Fruit fly (Drosophila melanogaster) whole organism, embryonic: Measurements from ENCODE around the gene Lmpt.

Experiments
- BtbVII ChIP-seq: fragments of 200-800 bp; sonication (Bioruptor generic); optimal IDR thresholded peaks from 3 replicates; lab custom pipeline; 2017; ENCODE audit warnings: missing biosample characterization, mild to moderate bottlenecking, missing genetic modification characterization
- CG10462 ChIP-seq: fragments of 200-800 bp; sonication (Bioruptor generic); optimal IDR thresholded peaks from 2 replicates; lab custom pipeline; 2016; ENCODE audit warnings: missing biosample characterization, missing genetic modification characterization
- CG10543 ChIP-seq: fragments of 200-800 bp; sonication (Bioruptor generic); optimal IDR thresholded peaks from 3 replicates; lab custom pipeline; 2017; ENCODE audit warnings: missing biosample characterization, mild to moderate bottlenecking, missing genetic modification characterization, moderate library complexity
- CG10959 ChIP-seq: fragments of 200-800 bp; sonication (Bioruptor generic); IDR thresholded peaks from 2 replicates; pipeline ENCODE4 v1.3.6; 2022; ENCODE audit warnings: missing biosample characterization, missing genetic modification characterization
- CG10979 ChIP-seq: fragments of 200-800 bp; sonication (Bioruptor generic); optimal IDR thresholded peaks from 2 replicates; lab custom pipeline; 2018; ENCODE audit warnings: missing biosample characterization, mild to moderate bottlenecking, missing genetic modification characterization, moderate library complexity
- CG14014 ChIP-seq: fragments of 200-800 bp; sonication (Bioruptor generic); IDR thresholded peaks from 2 replicates; pipeline ENCODE4 v1.3.6; 2022; ENCODE audit warnings: missing biosample characterization, missing genetic modification characterization
- CG14860 ChIP-seq: fragments of 200-800 bp; sonication (Bioruptor generic); IDR thresholded peaks from 3 replicates; pipeline ENCODE4 v1.3.6; 2022; ENCODE audit warnings: missing biosample characterization, missing genetic modification characterization; ENCODE audit not compliant: partially characterized antibody
- CG15011 ChIP-seq: fragments of 200-800 bp; sonication (Bioruptor generic); optimal IDR thresholded peaks from 3 replicates; lab custom pipeline; 2018; ENCODE audit warnings: missing biosample characterization, mild to moderate bottlenecking, missing genetic modification characterization
- CG2120 ChIP-seq: fragments of 200-800 bp; sonication (Bioruptor generic); optimal IDR thresholded peaks from 3 replicates; lab custom pipeline; 2016; ENCODE audit warnings: missing biosample characterization, missing genetic modification characterization
- CG31441 ChIP-seq: fragments of 200-800 bp; sonication (Bioruptor generic); IDR thresholded peaks from 2 replicates; pipeline ENCODE4 v1.3.6; 2022; ENCODE audit warnings: missing biosample characterization, missing genetic modification characterization
- CG32532 ChIP-seq: fragments of 200-800 bp; sonication (Bioruptor generic); IDR thresholded peaks from 2 replicates; pipeline ENCODE4 v1.3.6; 2022; ENCODE audit warnings: missing biosample characterization, missing genetic modification characterization
- CG33213 ChIP-seq: fragments of 200-800 bp; sonication (Bioruptor generic); optimal IDR thresholded peaks from 3 replicates; lab custom pipeline; 2016; ENCODE audit warnings: missing biosample characterization, missing genetic modification characterization
- CG34224 ChIP-seq: fragments of 200-800 bp; sonication (Bioruptor generic); IDR thresholded peaks from 3 replicates; pipeline ENCODE4 v1.3.6; 2022; ENCODE audit warnings: missing biosample characterization, missing genetic modification characterization; ENCODE audit not compliant: partially characterized antibody
- CG43689 ChIP-seq: fragments of 200-800 bp; sonication (Bioruptor generic); IDR thresholded peaks from 2 replicates; pipeline ENCODE4 v1.3.6; 2022; ENCODE audit warnings: missing biosample characterization, missing genetic modification characterization
- CG8290 ChIP-seq, 3 experiments: fragments of 200-800 bp; sonication (Bioruptor generic); optimal IDR thresholded peaks; 2 replicates each; lab custom pipeline; 2016 to 2019; ENCODE audit warnings: missing biosample characterization in 3 of 3, missing genetic modification characterization in 3 of 3, mild to moderate bottlenecking in 2 of 3, moderate library complexity in 1 of 3
- CG9215 ChIP-seq: fragments of 200-800 bp; sonication (Bioruptor generic); IDR thresholded peaks from 2 replicates; pipeline ENCODE4 v1.3.6; 2022; ENCODE audit warnings: missing biosample characterization, missing genetic modification characterization
- CG9932 ChIP-seq: fragments of 200-800 bp; sonication (Bioruptor generic); IDR thresholded peaks from 2 replicates; pipeline ENCODE4 v1.3.6; 2022; ENCODE audit warnings: missing biosample characterization, missing genetic modification characterization
- Dbx ChIP-seq: fragments of 200-800 bp; sonication (Bioruptor generic); IDR thresholded peaks from 3 replicates; pipeline ENCODE4 v1.3.6; 2022; ENCODE audit warnings: missing biosample characterization, missing genetic modification characterization
- Deaf1 ChIP-seq: fragments of 200-800 bp; optimal IDR thresholded peaks from 3 replicates; lab custom pipeline; 2019; ENCODE audit warnings: missing biosample characterization, mild to moderate bottlenecking, missing genetic modification characterization, moderate library complexity
- Dll ChIP-seq: fragments of 200-800 bp; sonication (Bioruptor generic); IDR thresholded peaks from 4 replicates; pipeline ENCODE4 v1.3.6; 2022; ENCODE audit warnings: missing biosample characterization, missing genetic modification characterization; ENCODE audit not compliant: partially characterized antibody
- Dp ChIP-seq: fragments of 200-800 bp; sonication (Bioruptor generic); optimal IDR thresholded peaks from 2 replicates; lab custom pipeline; 2018; ENCODE audit warnings: missing biosample characterization, mild to moderate bottlenecking, missing genetic modification characterization, moderate library complexity
- Eip74EF ChIP-seq, 2 experiments: fragments of 200-800 bp in 1 of 2; fragments of >200 bp in 1 of 2; sonication (Bioruptor generic) in 1 of 2; optimal IDR thresholded peaks; 2 replicates each; lab custom pipeline; 2017 to 2019; ENCODE audit warnings: missing biosample characterization in 2 of 2, missing genetic modification characterization in 2 of 2, mild to moderate bottlenecking in 1 of 2, moderate library complexity in 1 of 2
- Fer1 ChIP-seq: fragments of 200-800 bp; sonication (Bioruptor generic); optimal IDR thresholded peaks from 2 replicates; lab custom pipeline; 2017; ENCODE audit warnings: missing biosample characterization, mild to moderate bottlenecking, missing genetic modification characterization
- HHEX ChIP-seq: fragments of 200-800 bp; sonication (Bioruptor generic); optimal IDR thresholded peaks from 3 replicates; lab custom pipeline; 2017; ENCODE audit warnings: missing biosample characterization, mild to moderate bottlenecking, missing genetic modification characterization, missing genetic modification reagents
- Lpt ChIP-seq: fragments of >200 bp; optimal IDR thresholded peaks from 2 replicates; lab custom pipeline; 2018; ENCODE audit warnings: missing biosample characterization, missing genetic modification characterization
- MBD-R2 ChIP-seq: fragments of 200-800 bp; sonication (Bioruptor generic); IDR thresholded peaks from 2 replicates; pipeline ENCODE4 v1.3.6; 2022; ENCODE audit warnings: missing biosample characterization, missing genetic modification characterization
- Mes4 ChIP-seq: fragments of 200-800 bp; sonication (Bioruptor generic); optimal IDR thresholded peaks from 2 replicates; lab custom pipeline; 2016; ENCODE audit warnings: missing biosample characterization, missing genetic modification characterization
- NK7.1 ChIP-seq: fragments of 200-800 bp; sonication (Bioruptor generic); optimal IDR thresholded peaks from 3 replicates; lab custom pipeline; 2016; ENCODE audit warnings: missing biosample characterization, missing genetic modification characterization
- Scr ChIP-seq: fragments of 200-800 bp; sonication (Bioruptor generic); IDR thresholded peaks from 2 replicates; pipeline ENCODE4 v1.3.6; 2022; ENCODE audit warnings: missing biosample characterization, missing genetic modification characterization; ENCODE audit not compliant: partially characterized antibody
- Usf ChIP-seq: fragments of 200-800 bp; sonication (Bioruptor generic); optimal IDR thresholded peaks from 2 replicates; lab custom pipeline; 2017; ENCODE audit warnings: missing genotype, missing biosample characterization, missing genetic modification characterization
- aop ChIP-seq: fragments of 200-800 bp; sonication (Bioruptor generic); IDR thresholded peaks from 2 replicates; pipeline ENCODE4 v1.3.6; 2022; ENCODE audit warnings: missing biosample characterization, missing genetic modification characterization
- az2 ChIP-seq: fragments of 200-800 bp; sonication (Bioruptor generic); optimal IDR thresholded peaks from 3 replicates; lab custom pipeline; 2016; ENCODE audit warnings: missing biosample characterization, missing genetic modification characterization
- bigmax ChIP-seq: fragments of 200-800 bp; sonication (Bioruptor generic); optimal IDR thresholded peaks from 2 replicates; lab custom pipeline; 2018; ENCODE audit warnings: missing biosample characterization, mild to moderate bottlenecking, missing genetic modification characterization
- btn ChIP-seq: fragments of 200-800 bp; sonication (Bioruptor generic); optimal IDR thresholded peaks from 2 replicates; lab custom pipeline; 2016; ENCODE audit warnings: missing biosample characterization, missing genetic modification characterization
- chinmo ChIP-seq: fragments of 200-800 bp; sonication (Bioruptor generic); IDR thresholded peaks from 4 replicates; pipeline ENCODE4 v1.3.6; 2022; ENCODE audit warnings: missing biosample characterization, missing genetic modification characterization; ENCODE audit not compliant: partially characterized antibody
- dati ChIP-seq: fragments of 200-800 bp; sonication (Bioruptor generic); IDR thresholded peaks from 2 replicates; pipeline ENCODE4 v1.3.6; 2022; ENCODE audit warnings: missing biosample characterization, missing genetic modification characterization
- dysf ChIP-seq: fragments of 200-800 bp; sonication (Bioruptor generic); IDR thresholded peaks from 3 replicates; pipeline ENCODE4 v1.3.6; 2022; ENCODE audit warnings: missing biosample characterization, missing genetic modification characterization
- fd96Cb ChIP-seq: fragments of 200-800 bp; sonication (Bioruptor generic); optimal IDR thresholded peaks from 2 replicates; lab custom pipeline; 2018; ENCODE audit warnings: missing biosample characterization, mild to moderate bottlenecking, missing genetic modification characterization, moderate library complexity
- gce ChIP-seq: fragments of 200-800 bp; sonication (Bioruptor generic); IDR thresholded peaks from 3 replicates; pipeline ENCODE4 v1.3.6; 2022; ENCODE audit warnings: missing biosample characterization, missing genetic modification characterization
- grn ChIP-seq: fragments of 200-800 bp; sonication (Bioruptor generic); optimal IDR thresholded peaks from 3 replicates; lab custom pipeline; 2017; ENCODE audit warnings: missing biosample characterization, missing genetic modification characterization
- hkb ChIP-seq, 2 experiments: fragments of 200-800 bp in 1 of 2; fragments of >200 bp in 1 of 2; sonication (Bioruptor generic) in 1 of 2; IDR thresholded peaks in 1 of 2; optimal IDR thresholded peaks in 1 of 2; 2 replicates each; pipeline versions ENCODE4 v1.3.6 to Lab custom; 2017 to 2022; ENCODE audit warnings: missing biosample characterization in 1 of 2, missing genetic modification characterization in 1 of 2
- ind ChIP-seq: fragments of 200-800 bp; sonication (Bioruptor generic); optimal IDR thresholded peaks from 3 replicates; lab custom pipeline; 2016; ENCODE audit warnings: missing biosample characterization, missing genetic modification characterization
- inv ChIP-seq: fragments of 200-800 bp; sonication (Bioruptor generic); IDR thresholded peaks from 2 replicates; pipeline ENCODE4 v1.3.6; 2022; ENCODE audit warnings: missing biosample characterization, missing genetic modification characterization; ENCODE audit not compliant: partially characterized antibody
- ken ChIP-seq: fragments of 200-800 bp; sonication (Bioruptor generic); IDR thresholded peaks from 3 replicates; pipeline ENCODE4 v1.3.6; 2022; ENCODE audit warnings: missing biosample characterization, missing genetic modification characterization
- pfk ChIP-seq: fragments of 200-800 bp; sonication (Bioruptor generic); optimal IDR thresholded peaks from 2 replicates; lab custom pipeline; 2018; ENCODE audit warnings: missing biosample characterization, mild to moderate bottlenecking, missing genetic modification characterization, moderate library complexity
- so ChIP-seq: fragments of 200-800 bp; sonication (Bioruptor generic); IDR thresholded peaks from 3 replicates; pipeline ENCODE4 v1.3.6; 2022; ENCODE audit warnings: missing biosample characterization, missing genetic modification characterization
- vvl ChIP-seq: fragments of 200-800 bp; sonication (Bioruptor generic); IDR thresholded peaks from 2 replicates; pipeline ENCODE4 v1.3.6; 2022; ENCODE audit warnings: missing biosample characterization, missing genetic modification characterization
- z ChIP-seq: fragments of 200-800 bp; sonication (Bioruptor generic); IDR thresholded peaks from 3 replicates; pipeline ENCODE4 v1.3.6; 2022; ENCODE audit warnings: missing biosample characterization, missing genetic modification characterization
- zfh1 ChIP-seq: fragments of 200-800 bp; sonication (Bioruptor generic); IDR thresholded peaks from 3 replicates; pipeline ENCODE4 v1.3.6; 2022; ENCODE audit warnings: missing biosample characterization, missing genetic modification characterization

Lmpt gene

dm6 chr3L:16969652-16970109, 104.6 kb downstream of the Lmpt start, which contains the start of gene Exn (continued):
- peak; percentile 40 for TF ChIP-seq BtbVII (GFP tag; lab: Kevin White, UChicago)
- no peak for TF ChIP-seq pfk
- TF ChIP-seq Dbx (GFP tag; lab: Robert Waterston, UW): peak; percentile 47; the same call in 1 of the 3 replicates
- TF ChIP-seq Usf: no peak
- peak; percentile 99 for TF ChIP-seq Deaf1
- TF ChIP-seq CG32532 (GFP tag; lab: Robert Waterston, UW): peak; percentile 76; the same call in 1 of the 2 replicates
- no peak for TF ChIP-seq CG9215
- peak; percentile 17 for TF ChIP-seq bigmax (GFP tag; lab: Kevin White, UChicago)
- TF ChIP-seq btn (GFP tag; lab: Kevin White, UChicago): no peak
- TF ChIP-seq so (GFP tag; lab: Robert Waterston, UW): peak; percentile 68; the same call in 1 of the 3 replicates
- TF ChIP-seq MBD-R2 (GFP tag; lab: Robert Waterston, UW): peak; percentile 26; the same call in 1 of the 2 replicates
- TF ChIP-seq Dp (GFP tag; lab: Kevin White, UChicago): no peak
- no peak for TF ChIP-seq CG10462 (GFP tag; lab: Kevin White, UChicago)
- TF ChIP-seq CG43689 (GFP tag; lab: Robert Waterston, UW): no peak
- no peak for TF ChIP-seq CG10959 (GFP tag; lab: Robert Waterston, UW)
- TF ChIP-seq dysf (GFP tag; lab: Robert Waterston, UW): 0 out of 3 replicates have a peak, but pooled peaks have one; percentile 22
- peak; percentile 43; the same call in 1 of the 2 replicates for TF ChIP-seq CG14014 (GFP tag; lab: Robert Waterston, UW)
- peak; percentile 45; the same call in 1 of the 3 replicates for TF ChIP-seq gce (GFP tag; lab: Robert Waterston, UW)
- TF ChIP-seq grn: peak; percentile 65
- TF ChIP-seq CG2120 (GFP tag; lab: Kevin White, UChicago): peak; percentile 12
- TF ChIP-seq CG10979 (tag; lab: Kevin White, UChicago): no peak
- TF ChIP-seq az2 (GFP tag; lab: Kevin White, UChicago): no peak
- no peak for TF ChIP-seq NK7.1 (GFP tag; lab: Kevin White, UChicago)
- 0 out of 4 replicates have a peak, but pooled peaks have one; percentile 19 for TF ChIP-seq Dll (GFP tag; lab: Robert Waterston, UW)
- no peak for TF ChIP-seq hkb (optimal IDR thresholded peaks at IDR 0.05; lab: Kevin White, UChicago)
- peak; percentile 63 for TF ChIP-seq hkb (GFP tag; IDR thresholded peaks at IDR 0.05; lab: Robert Waterston, UW)
- TF ChIP-seq chinmo: peak; percentile 74; the same call in 1 of the 4 replicates
- no peak for TF ChIP-seq dati (GFP tag; lab: Robert Waterston, UW)
- no peak for TF ChIP-seq CG31441
- TF ChIP-seq Fer1: peak; percentile 76
- no peak for TF ChIP-seq fd96Cb (tag; lab: Kevin White, UChicago)
- peak; percentile 12 for TF ChIP-seq Mes4 (GFP tag; lab: Kevin White, UChicago)
- TF ChIP-seq ken (GFP tag; lab: Robert Waterston, UW): no peak
- TF ChIP-seq Eip74EF (GFP tag; optimal IDR thresholded peaks at IDR 0.05; lab: Kevin White, UChicago): no peak
- no peak for TF ChIP-seq CG14860 (GFP tag; lab: Robert Waterston, UW)
- TF ChIP-seq inv (GFP tag; lab: Robert Waterston, UW): no peak
- TF ChIP-seq vvl: peak; percentile 71
- TF ChIP-seq CG15011: no peak
- TF ChIP-seq CG10543 (GFP tag; lab: Kevin White, UChicago): peak; percentile 85
- TF ChIP-seq HHEX (GFP tag; lab: Kevin White, UChicago): peak; percentile 58
- no peak for TF ChIP-seq CG33213 (GFP tag; lab: Kevin White, UChicago)
- TF ChIP-seq CG34224 (GFP tag; lab: Robert Waterston, UW): peak; percentile 56; the same call in 2 of the 3 replicates
- peak; percentile 49 for TF ChIP-seq CG9932 (GFP tag; lab: Robert Waterston, UW)
- no peak for TF ChIP-seq Scr (GFP tag; lab: Robert Waterston, UW)
- TF ChIP-seq CG8290 (GFP tag; optimal IDR thresholded peaks at IDR 0.05; lab: Kevin White, UChicago): no peak
- no peak for TF ChIP-seq CG8290 (tag; optimal IDR thresholded peaks at IDR 0.05; lab: Kevin White, UChicago)
- TF ChIP-seq ind (GFP tag; lab: Kevin White, UChicago): no peak
- TF ChIP-seq aop (GFP tag; lab: Robert Waterston, UW): no peak
- no peak for TF ChIP-seq Lpt (GFP tag; lab: Kevin White, UChicago)
- peak; percentile 37; the same call in 1 of the 3 replicates for TF ChIP-seq zfh1 (GFP tag; lab: Robert Waterston, UW)
- TF ChIP-seq z (GFP tag; lab: Robert Waterston, UW): 0 out of 3 replicates have a peak, but pooled peaks have one; percentile 31
